Fruit fly (Drosophila melanogaster) whole organism, wandering third instar larva: Measurements from ENCODE around the gene DNAlig3.

Experiments used
- N ChIP-seq: fragments of >200 bp; optimal IDR thresholded peaks from 2 replicates; lab custom pipeline; 2018; ENCODE audit warnings: missing biosample characterization, missing external identifiers, missing genetic modification characterization
- lola ChIP-seq: fragments of >200 bp; optimal IDR thresholded peaks from 2 replicates; lab custom pipeline; 2017; ENCODE audit warnings: missing biosample characterization, missing genetic modification characterization

- TF ChIP-seq N (GFP tag; lab: Kevin White, UChicago) (no peak), lola (no peak)
Measured at dm6 chr3R:12364580-12364979, 37.1 kb downstream of the DNAlig3 start, which contains the start of gene Tim17a1.
